Worm (Caenorhabditis elegans) whole organism, L4 larva: ENCODE results near the gene C23H4.6.

Experiments
- F44E2.7 ChIP-seq: fragments of 200-800 bp; sonication (Bioruptor generic); IDR thresholded peaks from 2 replicates; pipeline ENCODE4 v2.1.2; 2022; ENCODE audit warnings: missing genetic modification characterization, missing compliant biosample characterization
- ctbp-1 ChIP-seq: fragments of 200-800 bp; sonication (Bioruptor generic); IDR thresholded peaks from 2 replicates; pipeline ENCODE4 v1.3.6; 2022; ENCODE audit warnings: missing genetic modification reagents, missing genetic modification characterization, missing compliant biosample characterization
- duxl-1 ChIP-seq: sonication (generic microtip); optimal IDR thresholded peaks from 2 replicates; lab custom pipeline; 2016; ENCODE audit warnings: mild to moderate bottlenecking, missing genetic modification characterization, moderate library complexity, missing compliant biosample characterization; ENCODE audit not compliant: poor library complexity
- egl-27 ChIP-seq: sonication (generic microtip); optimal IDR thresholded peaks from 3 replicates; lab custom pipeline; 2017; ENCODE audit warnings: missing biosample characterization, missing genetic modification reagents, missing genetic modification characterization
- hlh-11 ChIP-seq: fragments of 200-800 bp; sonication (Bioruptor generic); optimal IDR thresholded peaks from 2 replicates; lab custom pipeline; 2018; ENCODE audit warnings: mild to moderate bottlenecking, missing genetic modification characterization, missing compliant biosample characterization
- mep-1 ChIP-seq: fragments of 150-350 bp; sonication (generic microtip); optimal IDR thresholded peaks from 3 replicates; lab custom pipeline; 2014; ENCODE audit warnings: missing biosample characterization, missing genetic modification characterization
- nhr-237 ChIP-seq: sonication (generic microtip); optimal IDR thresholded peaks from 2 replicates; lab custom pipeline; 2017; ENCODE audit warnings: missing biosample characterization, missing genetic modification characterization
- nhr-28 ChIP-seq: fragments of 150-350 bp; optimal IDR thresholded peaks from 2 replicates; lab custom pipeline; 2014; ENCODE audit warnings: missing biosample characterization, missing genetic modification characterization
- pha-4 ChIP-seq, 2 experiments: fragments of 150-350 bp in 1 of 2; fragments of 200-800 bp in 1 of 2; sonication (Bioruptor generic) in 1 of 2; IDR thresholded peaks in 1 of 2; optimal IDR thresholded peaks in 1 of 2; 2 replicates each; pipeline versions ENCODE4 v1.3.6 to Lab custom; 2014 to 2022; ENCODE audit warnings: missing genetic modification characterization in 2 of 2, missing genetic modification reagents in 2 of 2, missing biosample characterization in 1 of 2, missing compliant biosample characterization in 1 of 2
- unc-130 ChIP-seq: sonication (generic microtip); optimal IDR thresholded peaks from 2 replicates; lab custom pipeline; 2016; ENCODE audit warnings: missing genetic modification reagents, missing genetic modification characterization, missing compliant biosample characterization
- unc-62 ChIP-seq, 3 experiments: fragments of 150-350 bp in 1 of 3; sonication (generic microtip); optimal IDR thresholded peaks in 2 of 3; peaks in 1 of 3; 1 replicate in 1 of 3; 2 replicates in 2 of 3; lab custom pipeline; 2014 to 2017; ENCODE audit warnings: missing biosample characterization in 3 of 3, missing genetic modification characterization in 3 of 3, missing genetic modification reagents in 3 of 3, missing genotype in 1 of 3

DNA sequence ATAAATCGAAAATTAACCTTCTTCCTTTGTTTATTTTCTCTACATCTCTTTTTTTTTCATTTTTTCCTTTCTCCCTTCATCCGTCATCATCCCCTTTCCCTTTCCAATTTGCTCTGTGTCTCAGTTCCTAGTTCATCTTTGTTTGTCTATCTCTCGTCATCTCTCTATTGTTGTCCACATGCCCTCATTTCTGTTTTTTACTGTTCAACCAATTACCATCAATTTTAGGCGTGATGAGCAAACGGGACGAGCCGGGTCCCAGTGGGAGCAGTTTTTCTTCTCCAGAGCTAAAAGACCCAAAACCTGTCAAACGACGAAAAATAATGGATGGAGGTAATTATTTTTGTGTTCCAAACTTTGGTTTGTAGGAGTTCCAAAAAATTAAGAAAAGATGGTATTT lies at the start of gene C23H4.6:
- TF ChIP-seq mep-1 (no peak), hlh-11 (tag; lab: Kevin White, UChicago) (no peak), pha-4 (GFP tag; IDR thresholded peaks at IDR 0.05; lab: Robert Waterston, UW) (no peak), pha-4 (tag; optimal IDR thresholded peaks at IDR 0.05; lab: Kevin White, UChicago) (no peak), ctbp-1 (GFP tag; lab: Robert Waterston, UW) (no peak), egl-27 (tag; lab: Kevin White, UChicago) (no peak), duxl-1 (tag; lab: Kevin White, UChicago) (no peak), unc-130 (GFP tag; lab: Kevin White, UChicago) (no peak), F44E2.7 (GFP tag; lab: Robert Waterston, UW) (no peak), nhr-237 (tag; lab: Kevin White, UChicago) (no peak), unc-62 (GFP tag; optimal IDR thresholded peaks at IDR 0.05 in 1 of 2; lab: Kevin White, UChicago) (peak in 1 of 2 experiments; percentile 6), unc-62 (tag; optimal IDR thresholded peaks at IDR 0.05; lab: Kevin White, UChicago) (no peak), nhr-28 (tag; lab: Kevin White, UChicago) (no peak)
